Fruit fly (Drosophila melanogaster) whole organism, prepupa: ENCODE measurements around the gene CG42537.

ENCODE experiments used
- Blimp-1 ChIP-seq: fragments of 200-800 bp; sonication (Bioruptor generic); optimal IDR thresholded peaks from 3 replicates; lab custom pipeline; 2017; ENCODE audit warnings: missing biosample characterization, missing genetic modification characterization, mild to moderate bottlenecking, moderate library complexity, missing genetic modification reagents
- CG10669 ChIP-seq: fragments of 200-800 bp; sonication (Bioruptor generic); optimal IDR thresholded peaks from 3 replicates; lab custom pipeline; 2018; ENCODE audit warnings: missing biosample characterization, mild to moderate bottlenecking, missing genetic modification characterization, moderate library complexity
- CG11294 ChIP-seq: fragments of 200-800 bp; sonication (Bioruptor generic); IDR thresholded peaks from 2 replicates; pipeline ENCODE4 v1.3.6; 2022; ENCODE audit warnings: missing biosample characterization, missing genetic modification characterization
- CG11762 ChIP-seq: fragments of 200-800 bp; sonication (Bioruptor generic); optimal IDR thresholded peaks from 3 replicates; lab custom pipeline; 2016; ENCODE audit warnings: missing biosample characterization, missing genetic modification characterization; ENCODE audit not compliant: insufficient read depth
- CG11902 ChIP-seq: fragments of 200-800 bp; sonication (Bioruptor generic); optimal IDR thresholded peaks from 3 replicates; lab custom pipeline; 2016; ENCODE audit warnings: missing biosample characterization, missing genetic modification characterization
- CG1621 ChIP-seq: fragments of 200-800 bp; sonication (Bioruptor generic); optimal IDR thresholded peaks from 3 replicates; lab custom pipeline; 2018; ENCODE audit warnings: missing biosample characterization, mild to moderate bottlenecking, missing genetic modification characterization
- CG16779 ChIP-seq: fragments of 200-800 bp; sonication (Bioruptor generic); optimal IDR thresholded peaks from 3 replicates; lab custom pipeline; 2017; ENCODE audit warnings: missing biosample characterization, mild to moderate bottlenecking, missing genetic modification characterization
- CG3032 ChIP-seq: fragments of 200-800 bp; optimal IDR thresholded peaks from 2 replicates; lab custom pipeline; 2019; ENCODE audit warnings: missing biosample characterization, mild to moderate bottlenecking, missing genetic modification characterization, moderate library complexity
- CG31627 ChIP-seq: fragments of 200-800 bp; sonication (Bioruptor generic); optimal IDR thresholded peaks from 3 replicates; lab custom pipeline; 2016; ENCODE audit warnings: missing biosample characterization, missing genetic modification characterization
- CG32006 ChIP-seq: fragments of 200-800 bp; sonication (Bioruptor generic); optimal IDR thresholded peaks from 3 replicates; lab custom pipeline; 2017; ENCODE audit warnings: missing biosample characterization, mild to moderate bottlenecking, missing genetic modification characterization
- CG3919 ChIP-seq: fragments of 200-800 bp; sonication (Bioruptor generic); optimal IDR thresholded peaks from 3 replicates; lab custom pipeline; 2016; ENCODE audit warnings: missing biosample characterization, missing genetic modification characterization
- CG4318 ChIP-seq: fragments of 200-800 bp; sonication (Bioruptor generic); optimal IDR thresholded peaks from 3 replicates; lab custom pipeline; 2017; ENCODE audit warnings: missing biosample characterization, mild to moderate bottlenecking, missing genetic modification characterization
- CG6163 ChIP-seq: fragments of 200-800 bp; sonication (Bioruptor generic); IDR thresholded peaks from 3 replicates; pipeline ENCODE4 v1.3.6; 2022; ENCODE audit warnings: missing biosample characterization, missing genetic modification characterization
- CG6276 ChIP-seq: fragments of 200-800 bp; sonication (Bioruptor generic); optimal IDR thresholded peaks from 2 replicates; lab custom pipeline; 2017; ENCODE audit warnings: missing biosample characterization, mild to moderate bottlenecking, missing genetic modification characterization
- CG6792 ChIP-seq: fragments of 200-800 bp; sonication (Bioruptor generic); optimal IDR thresholded peaks from 3 replicates; lab custom pipeline; 2016; ENCODE audit warnings: missing biosample characterization, missing genetic modification characterization
- CG6808 ChIP-seq: fragments of 200-800 bp; sonication (Bioruptor generic); optimal IDR thresholded peaks from 3 replicates; lab custom pipeline; 2017; ENCODE audit warnings: missing biosample characterization, missing genetic modification characterization, mild to moderate bottlenecking, moderate library complexity, missing genetic modification reagents
- CG6854 ChIP-seq: fragments of 200-800 bp; sonication (Bioruptor generic); optimal IDR thresholded peaks from 2 replicates; lab custom pipeline; 2017; ENCODE audit warnings: missing biosample characterization, mild to moderate bottlenecking, missing genetic modification characterization
- CG7368 ChIP-seq: fragments of 200-800 bp; sonication (Bioruptor generic); optimal IDR thresholded peaks from 3 replicates; lab custom pipeline; 2016; ENCODE audit warnings: missing biosample characterization, missing genetic modification characterization
- CG8119 ChIP-seq: fragments of 200-800 bp; sonication (Bioruptor generic); IDR thresholded peaks from 3 replicates; pipeline ENCODE4 v1.3.6; 2022; ENCODE audit warnings: missing biosample characterization, missing genetic modification characterization
- CG8632 ChIP-seq: fragments of 200-800 bp; sonication (Bioruptor generic); optimal IDR thresholded peaks from 3 replicates; lab custom pipeline; 2016; ENCODE audit warnings: missing biosample characterization, missing genetic modification characterization
- CG9139 ChIP-seq: fragments of 200-800 bp; sonication (Bioruptor generic); optimal IDR thresholded peaks from 3 replicates; lab custom pipeline; 2017; ENCODE audit warnings: missing biosample characterization, mild to moderate bottlenecking, missing genetic modification characterization
- Eip75B ChIP-seq: fragments of 200-800 bp; sonication (Bioruptor generic); optimal IDR thresholded peaks from 3 replicates; lab custom pipeline; 2016; ENCODE audit warnings: missing biosample characterization, missing genetic modification characterization
- Ets21C ChIP-seq: fragments of 200-800 bp; sonication (Bioruptor generic); optimal IDR thresholded peaks from 3 replicates; lab custom pipeline; 2016; ENCODE audit warnings: missing biosample characterization, missing genetic modification characterization
- Ets96B ChIP-seq: fragments of 200-800 bp; optimal IDR thresholded peaks from 2 replicates; lab custom pipeline; 2019; ENCODE audit warnings: missing biosample characterization, mild to moderate bottlenecking, missing genetic modification characterization, moderate library complexity
- Hr38 ChIP-seq: sonication (Bioruptor generic); optimal IDR thresholded peaks from 2 replicates; lab custom pipeline; 2016; ENCODE audit warnings: missing biosample characterization, missing genetic modification characterization
- Hr39 ChIP-seq: fragments of 200-800 bp; sonication (Bioruptor generic); optimal IDR thresholded peaks from 2 replicates; lab custom pipeline; 2016; ENCODE audit warnings: missing biosample characterization, missing genetic modification characterization
- Hr4 ChIP-seq: fragments of 200-800 bp; sonication (Bioruptor generic); optimal IDR thresholded peaks from 3 replicates; lab custom pipeline; 2016; ENCODE audit warnings: missing biosample characterization, missing genetic modification characterization
- Lpt ChIP-seq: fragments of 200-800 bp; sonication (Bioruptor generic); optimal IDR thresholded peaks from 3 replicates; lab custom pipeline; 2016; ENCODE audit warnings: missing biosample characterization, missing genetic modification characterization
- Met ChIP-seq: fragments of 200-800 bp; sonication (Bioruptor generic); optimal IDR thresholded peaks from 3 replicates; lab custom pipeline; 2016; ENCODE audit warnings: missing biosample characterization, missing genetic modification characterization
- OdsH ChIP-seq: fragments of 200-800 bp; sonication (Bioruptor generic); optimal IDR thresholded peaks from 3 replicates; lab custom pipeline; 2016; ENCODE audit warnings: missing biosample characterization, missing genetic modification characterization
- Smox ChIP-seq: fragments of 200-800 bp; sonication (Bioruptor generic); optimal IDR thresholded peaks from 3 replicates; lab custom pipeline; 2016; ENCODE audit warnings: missing biosample characterization, missing genetic modification characterization
- Sox15 ChIP-seq: fragments of 200-800 bp; sonication (Bioruptor generic); optimal IDR thresholded peaks from 3 replicates; lab custom pipeline; 2016; ENCODE audit warnings: missing biosample characterization, missing genetic modification characterization
- achi ChIP-seq: fragments of 200-800 bp; sonication (Bioruptor generic); optimal IDR thresholded peaks from 3 replicates; lab custom pipeline; 2016; ENCODE audit warnings: missing biosample characterization, missing genetic modification characterization
- acj6 ChIP-seq: fragments of 200-800 bp; sonication (Bioruptor generic); optimal IDR thresholded peaks from 3 replicates; lab custom pipeline; 2016; ENCODE audit warnings: missing biosample characterization, missing genetic modification characterization
- cyc ChIP-seq: fragments of 200-800 bp; sonication (Bioruptor generic); optimal IDR thresholded peaks from 3 replicates; lab custom pipeline; 2016; ENCODE audit warnings: missing biosample characterization, missing genetic modification characterization
- dac ChIP-seq: fragments of 200-800 bp; sonication (Bioruptor generic); optimal IDR thresholded peaks from 2 replicates; lab custom pipeline; 2017; ENCODE audit warnings: missing biosample characterization, mild to moderate bottlenecking, missing genetic modification characterization
- dsx ChIP-seq: fragments of 200-800 bp; optimal IDR thresholded peaks from 3 replicates; lab custom pipeline; 2019; ENCODE audit warnings: missing biosample characterization, mild to moderate bottlenecking, missing genetic modification characterization, moderate library complexity; ENCODE audit not compliant: poor library complexity, severe bottlenecking
- esn ChIP-seq: fragments of 200-800 bp; sonication (Bioruptor generic); optimal IDR thresholded peaks from 2 replicates; lab custom pipeline; 2016; ENCODE audit warnings: missing biosample characterization, mild to moderate bottlenecking, missing genetic modification characterization, moderate library complexity
- fd59A ChIP-seq: fragments of 200-800 bp; sonication (Bioruptor generic); optimal IDR thresholded peaks from 2 replicates; lab custom pipeline; 2017; ENCODE audit warnings: missing biosample characterization, mild to moderate bottlenecking, missing genetic modification characterization, missing genetic modification reagents
- fkh ChIP-seq: fragments of 200-800 bp; sonication (Bioruptor generic); optimal IDR thresholded peaks from 3 replicates; lab custom pipeline; 2017; ENCODE audit warnings: missing biosample characterization, mild to moderate bottlenecking, missing genetic modification characterization, moderate library complexity
- net ChIP-seq: fragments of 200-800 bp; sonication (Bioruptor generic); optimal IDR thresholded peaks from 3 replicates; lab custom pipeline; 2016; ENCODE audit warnings: missing biosample characterization, missing genetic modification characterization
- pdm3 ChIP-seq: fragments of 200-800 bp; sonication (Bioruptor generic); optimal IDR thresholded peaks from 3 replicates; lab custom pipeline; 2016; ENCODE audit warnings: missing biosample characterization, missing genetic modification characterization
- salr ChIP-seq, 2 experiments: fragments of 200-800 bp; sonication (Bioruptor generic); optimal IDR thresholded peaks; 3 replicates each; lab custom pipeline; 2016 to 2018; ENCODE audit warnings: missing biosample characterization in 2 of 2, missing genetic modification characterization in 2 of 2, mild to moderate bottlenecking in 1 of 2
- spab ChIP-seq: fragments of 200-800 bp; sonication (Bioruptor generic); optimal IDR thresholded peaks from 2 replicates; lab custom pipeline; 2017; ENCODE audit warnings: missing biosample characterization, mild to moderate bottlenecking, missing genetic modification characterization, missing genetic modification reagents
- ss ChIP-seq, 2 experiments: fragments of 200-800 bp; sonication (Bioruptor generic); optimal IDR thresholded peaks; 2 replicates in 1 of 2; 3 replicates in 1 of 2; lab custom pipeline; 2017 to 2018; ENCODE audit warnings: mild to moderate bottlenecking in 2 of 2, missing biosample characterization in 2 of 2, missing genetic modification characterization in 2 of 2, moderate library complexity in 1 of 2
- svp ChIP-seq: fragments of 200-800 bp; sonication (Bioruptor generic); peaks from one replicate; lab custom pipeline; 2016; ENCODE audit warnings: missing biosample characterization, missing genetic modification characterization
- topi ChIP-seq: fragments of 200-800 bp; sonication (Bioruptor generic); optimal IDR thresholded peaks from 3 replicates; lab custom pipeline; 2016; ENCODE audit warnings: missing biosample characterization, missing genetic modification characterization
- vri ChIP-seq: fragments of 200-800 bp; sonication (Bioruptor generic); optimal IDR thresholded peaks from 3 replicates; lab custom pipeline; 2016; ENCODE audit warnings: missing biosample characterization, mild to moderate bottlenecking, missing genetic modification characterization

Gene CG42537

DNA sequence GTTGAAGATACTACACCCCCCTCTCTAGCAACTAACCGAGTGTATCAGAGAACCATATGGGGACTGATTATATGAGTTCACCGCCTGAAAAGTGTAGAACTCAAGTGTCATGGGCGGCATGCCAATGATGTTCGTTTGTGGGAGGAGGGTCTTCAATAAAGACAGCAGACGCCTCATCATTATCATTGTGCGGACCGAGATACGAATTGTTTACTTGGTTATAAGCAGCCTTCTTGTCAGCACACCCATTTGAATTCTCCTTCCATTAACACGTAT is 16.6 kb downstream of the CG42537 start:
- TF ChIP-seq Lpt = no peak
- no peak for TF ChIP-seq Smox (GFP tag; lab: Kevin White, UChicago)
- TF ChIP-seq Hr39 = no peak
- no peak for TF ChIP-seq achi (GFP tag; lab: Kevin White, UChicago)
- no peak for TF ChIP-seq CG7368 (GFP tag; lab: Kevin White, UChicago)
- TF ChIP-seq Ets21C (GFP tag; lab: Kevin White, UChicago) = no peak
- no peak for TF ChIP-seq svp (GFP tag; lab: Kevin White, UChicago)
- no peak for TF ChIP-seq topi (GFP tag; lab: Kevin White, UChicago)
- TF ChIP-seq CG9139 (GFP tag; lab: Kevin White, UChicago) = no peak

dm6 chr3R:6395572-6396295 is 18.1 kb downstream of the CG42537 start:
- peak; percentile 73 for TF ChIP-seq Eip75B (GFP tag; lab: Kevin White, UChicago)
- peak; percentile 35 for TF ChIP-seq CG7368 (GFP tag; lab: Kevin White, UChicago)
- peak; percentile 48 for TF ChIP-seq OdsH (GFP tag; lab: Kevin White, UChicago)
- TF ChIP-seq CG6808 (GFP tag; lab: Kevin White, UChicago) = peak; percentile 10
- peak; percentile 70 for TF ChIP-seq acj6 (GFP tag; lab: Kevin White, UChicago)
- peak; percentile 70 for TF ChIP-seq Ets21C (GFP tag; lab: Kevin White, UChicago)
- peak; percentile 62 for TF ChIP-seq cyc
- TF ChIP-seq salr (GFP tag; optimal IDR thresholded peaks at IDR 0.05; lab: Kevin White, UChicago) = peak in 1 of 2 experiments; percentile 10
- peak; percentile 61 for TF ChIP-seq CG11902 (GFP tag; lab: Kevin White, UChicago)
- peak; percentile 55 for TF ChIP-seq CG32006
- peak; percentile 73 for TF ChIP-seq dsx (GFP tag; lab: Kevin White, UChicago)
- no peak for TF ChIP-seq Lpt
- TF ChIP-seq dac (GFP tag; lab: Kevin White, UChicago) = no peak
- no peak for TF ChIP-seq CG11294 (GFP tag; lab: Robert Waterston, UW)
- TF ChIP-seq pdm3 = peak; percentile 55
- TF ChIP-seq CG3919 (GFP tag; lab: Kevin White, UChicago) = no peak
- TF ChIP-seq CG8119 (GFP tag; lab: Robert Waterston, UW) = 0 out of 3 replicates have a peak, but pooled peaks have one; percentile 10
- TF ChIP-seq Blimp-1 (GFP tag; lab: Kevin White, UChicago) = peak; percentile 27
- peak; percentile 76 for TF ChIP-seq topi (GFP tag; lab: Kevin White, UChicago)
- TF ChIP-seq CG9139 (GFP tag; lab: Kevin White, UChicago) = no peak
- no peak for TF ChIP-seq CG16779 (tag; lab: Kevin White, UChicago)
- TF ChIP-seq spab (GFP tag; lab: Kevin White, UChicago) = peak; percentile 8
- TF ChIP-seq net (GFP tag; lab: Kevin White, UChicago) = peak; percentile 38
- TF ChIP-seq Hr38 (GFP tag; lab: Kevin White, UChicago) = no peak
- TF ChIP-seq CG8632 (GFP tag; lab: Kevin White, UChicago) = peak; percentile 61
- TF ChIP-seq CG6276 (GFP tag; lab: Kevin White, UChicago) = no peak
- no peak for TF ChIP-seq CG11762
- TF ChIP-seq esn = peak; percentile 85
- peak; percentile 67 for TF ChIP-seq CG6792 (GFP tag; lab: Kevin White, UChicago)
- no peak for TF ChIP-seq CG1621 (tag; lab: Kevin White, UChicago)
- peak; percentile 53 for TF ChIP-seq Ets96B
- TF ChIP-seq CG6163 (GFP tag; lab: Robert Waterston, UW) = no peak
- peak; percentile 92 for TF ChIP-seq vri (GFP tag; lab: Kevin White, UChicago)
- peak; percentile 78 for TF ChIP-seq Smox (GFP tag; lab: Kevin White, UChicago)
- TF ChIP-seq Hr4 (GFP tag; lab: Kevin White, UChicago) = peak; percentile 51
- peak; percentile 48 for TF ChIP-seq CG10669 (GFP tag; lab: Kevin White, UChicago)
- peak; percentile 43 for TF ChIP-seq fkh (GFP tag; lab: Kevin White, UChicago)
- no peak for TF ChIP-seq CG6854 (GFP tag; lab: Kevin White, UChicago)
- TF ChIP-seq fd59A (GFP tag; lab: Kevin White, UChicago) = peak; percentile 24
- TF ChIP-seq Sox15 (GFP tag; lab: Kevin White, UChicago) = peak; percentile 45
- TF ChIP-seq CG3032 (tag; lab: Kevin White, UChicago) = peak; percentile 44
- peak; percentile 82 for TF ChIP-seq CG31627 (GFP tag; lab: Kevin White, UChicago)
- peak in 1 of 2 experiments; percentile 19 for TF ChIP-seq ss (GFP tag; optimal IDR thresholded peaks at IDR 0.05; lab: Kevin White, UChicago)
- TF ChIP-seq CG4318 (GFP tag; lab: Kevin White, UChicago) = peak; percentile 11
- TF ChIP-seq Met = peak; percentile 78
